Worm (Caenorhabditis elegans) whole organism, L1 larva: ENCODE measurements around the gene F41H10.4.

Experiments used
- nhr-12 ChIP-seq: sonication (generic microtip); optimal IDR thresholded peaks from 2 replicates; lab custom pipeline; 2017; ENCODE audit warnings: missing biosample characterization, missing genetic modification characterization
- nhr-28 ChIP-seq: fragments of 150-350 bp; optimal IDR thresholded peaks from 2 replicates; lab custom pipeline; 2014; ENCODE audit warnings: missing biosample characterization, missing genetic modification characterization
- nhr-77 ChIP-seq: fragments of 150-350 bp; optimal IDR thresholded peaks from 2 replicates; lab custom pipeline; 2014; ENCODE audit warnings: missing biosample characterization, missing genetic modification characterization
- snpc-4 ChIP-seq: fragments of 150-350 bp; optimal IDR thresholded peaks from 2 replicates; lab custom pipeline; 2014; ENCODE audit warnings: missing biosample characterization, missing genetic modification characterization
- sup-37 ChIP-seq: fragments of 200-800 bp; sonication (Bioruptor generic); optimal IDR thresholded peaks from 2 replicates; lab custom pipeline; 2018; ENCODE audit warnings: mild to moderate bottlenecking, missing genetic modification characterization, missing compliant biosample characterization

DNA sequence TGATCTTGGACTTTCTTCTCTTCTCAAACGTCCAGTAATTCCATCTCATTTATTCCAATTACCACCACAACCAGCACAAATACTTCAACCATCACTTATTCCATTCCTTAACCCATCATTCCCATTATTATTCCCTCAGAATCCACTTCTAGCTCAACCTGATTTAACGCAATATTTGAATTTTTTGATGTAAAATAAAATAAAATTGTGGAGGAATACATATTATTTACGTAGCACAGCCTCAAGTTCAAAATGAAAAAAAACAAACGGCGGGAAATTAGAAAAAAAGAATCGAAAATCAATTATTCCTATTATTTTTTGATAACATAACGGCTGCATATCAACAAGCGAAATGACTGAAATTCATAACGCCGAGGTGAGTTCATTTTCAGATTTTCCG, 41.0 kb downstream of the F41H10.4 start, which contains the start of gene ZK616.61:
- TF ChIP-seq snpc-4 (tag; lab: Kevin White, UChicago) (no peak), nhr-12 (tag; lab: Kevin White, UChicago) (no peak), sup-37 (GFP tag; lab: Kevin White, UChicago) (no peak), nhr-77 (tag; lab: Kevin White, UChicago) (no peak), nhr-28 (tag; lab: Kevin White, UChicago) (no peak)
